Fruit fly (Drosophila melanogaster) Kc167 (cell line): ENCODE measurements around the gene Exo84.

Experiments
- Myc ChIP-seq: fragments of >200 bp; optimal IDR thresholded peaks from 2 replicates; lab custom pipeline; 2017; ENCODE audit warnings: missing external identifiers
- Sin3A ChIP-seq: fragments of >200 bp; optimal IDR thresholded peaks from 2 replicates; lab custom pipeline; 2018; ENCODE audit warnings: missing external identifiers
- h ChIP-seq: fragments of >200 bp; optimal IDR thresholded peaks from 3 replicates; lab custom pipeline; 2018; ENCODE audit warnings: missing external identifiers
- insv ChIP-seq: fragments of >200 bp; optimal IDR thresholded peaks from 3 replicates; lab custom pipeline; 2018; ENCODE audit warnings: missing external identifiers
- psq ChIP-seq: fragments of >200 bp; optimal IDR thresholded peaks from 2 replicates; lab custom pipeline; 2017; ENCODE audit warnings: missing external identifiers
- ttk ChIP-seq: sonication (Bioruptor generic); optimal IDR thresholded peaks from 2 replicates; lab custom pipeline; 2017; ENCODE audit warnings: missing external identifiers

Exo84 gene

dm6 chr3R:26052150-26052908, at the start of gene Exo84, which contains the start of gene Vps2:
Gene Exo84, minus strand, starts transcription at chr3R:26052257.
Gene Vps2, plus strand, starts transcription at chr3R:26052821.
- TF ChIP-seq Myc (lab: Kevin White, UChicago) (no peak), Sin3A (lab: Kevin White, UChicago) (no peak), insv (lab: Kevin White, UChicago) (no peak), h (lab: Kevin White, UChicago) (no peak), psq (lab: Kevin White, UChicago) (no peak), ttk (no peak)

DNA sequence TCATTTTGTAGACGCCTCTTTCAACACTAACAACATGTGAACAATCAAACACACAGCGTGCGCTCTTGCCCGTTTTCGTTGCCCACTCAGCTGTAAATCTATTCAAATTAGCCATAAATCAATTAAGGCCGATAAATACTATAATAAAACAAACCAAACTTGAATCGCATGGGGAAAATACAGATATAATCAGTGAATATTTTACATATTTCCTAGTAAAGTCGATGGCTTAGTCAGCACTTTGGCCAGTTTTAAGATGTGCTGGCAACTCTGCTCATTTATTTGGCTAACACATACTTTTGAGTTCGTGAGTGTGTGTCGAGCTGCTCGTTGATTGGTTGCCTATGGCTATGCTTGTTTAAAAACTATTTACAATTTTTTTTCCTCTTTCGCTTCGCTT, 47.2 kb upstream of the Exo84 start:
- TF ChIP-seq Sin3A (lab: Kevin White, UChicago) (no peak), Myc (lab: Kevin White, UChicago) (no peak), h (lab: Kevin White, UChicago) (no peak)

DNA sequence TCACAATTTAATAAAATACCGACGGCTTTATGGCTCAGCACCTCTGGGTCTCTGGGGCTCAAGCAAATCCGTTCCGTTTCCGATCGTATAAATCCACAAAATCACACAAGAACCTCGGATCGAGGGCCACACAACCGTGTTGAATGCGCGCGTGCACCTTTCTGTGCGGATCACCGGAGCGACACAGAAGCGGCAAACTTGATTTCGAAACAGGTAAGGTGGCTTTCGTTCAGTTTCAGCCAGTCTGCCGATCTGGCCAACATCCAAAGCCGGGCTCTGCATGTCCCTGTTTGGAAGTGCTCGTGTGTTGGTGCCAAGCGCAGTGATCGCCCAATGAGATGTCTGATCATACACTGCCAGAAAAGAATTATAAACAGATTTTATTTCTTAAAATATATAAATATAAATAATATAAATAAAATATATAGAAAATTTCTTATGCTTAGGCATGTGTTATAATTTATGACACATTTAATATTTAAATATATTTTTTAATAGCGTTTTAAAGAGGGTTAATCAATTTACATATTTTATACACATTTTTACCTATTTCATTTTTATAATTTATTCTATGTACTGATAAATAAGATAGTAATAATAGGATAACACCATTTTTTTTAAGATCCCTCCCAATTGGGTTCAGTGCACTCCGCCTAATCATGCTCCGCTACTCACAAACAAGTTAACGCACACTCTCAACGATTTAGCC, 46.6 kb upstream of the Exo84 start, which contains the start of gene dysf:
TSS of gene dysf (minus strand) at position 210 of the 709 bp plus-strand sequence.
- TF ChIP-seq ttk (no peak), h (lab: Kevin White, UChicago) (no peak), Myc (lab: Kevin White, UChicago) (no peak), psq (lab: Kevin White, UChicago) (no peak)

DNA sequence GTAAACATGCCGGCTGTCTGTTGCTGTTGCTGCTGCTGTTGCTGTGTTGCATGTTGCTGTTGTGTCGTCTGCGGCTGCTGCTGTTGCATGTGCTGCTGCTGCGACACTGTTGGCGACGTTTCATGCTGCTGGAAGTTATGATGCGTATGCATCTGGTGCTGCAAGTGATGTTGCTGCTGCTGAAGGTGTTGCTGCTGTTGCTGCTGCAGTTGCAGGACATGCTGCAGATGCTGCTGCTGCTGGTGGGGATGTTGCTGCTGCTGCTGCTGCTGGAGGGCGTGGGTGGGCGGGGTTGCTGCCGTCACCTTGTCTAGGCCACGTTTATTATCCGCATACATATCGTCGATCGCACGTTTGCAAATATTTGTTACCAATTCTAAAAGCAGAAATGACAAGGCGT, 44.1 kb upstream of the Exo84 start:
- TF ChIP-seq insv (lab: Kevin White, UChicago): no peak
- TF ChIP-seq psq (lab: Kevin White, UChicago): no peak
- no peak for TF ChIP-seq h (lab: Kevin White, UChicago)
- no peak for TF ChIP-seq Sin3A (lab: Kevin White, UChicago)
- no peak for TF ChIP-seq ttk
- TF ChIP-seq Myc (lab: Kevin White, UChicago): no peak

dm6 chr3R:26095551-26095950, 43.5 kb upstream of the Exo84 start:
- TF ChIP-seq Sin3A (lab: Kevin White, UChicago) (no peak), ttk (no peak), h (lab: Kevin White, UChicago) (no peak), insv (lab: Kevin White, UChicago) (no peak), Myc (lab: Kevin White, UChicago) (no peak), psq (lab: Kevin White, UChicago) (no peak)

dm6 chr3R:26081380-26081991, 29.4 kb upstream of the Exo84 start:
- TF ChIP-seq ttk: no peak
- TF ChIP-seq h (lab: Kevin White, UChicago): no peak
- no peak for TF ChIP-seq Sin3A (lab: Kevin White, UChicago)
- no peak for TF ChIP-seq Myc (lab: Kevin White, UChicago)
- no peak for TF ChIP-seq psq (lab: Kevin White, UChicago)
- no peak for TF ChIP-seq insv (lab: Kevin White, UChicago)

DNA sequence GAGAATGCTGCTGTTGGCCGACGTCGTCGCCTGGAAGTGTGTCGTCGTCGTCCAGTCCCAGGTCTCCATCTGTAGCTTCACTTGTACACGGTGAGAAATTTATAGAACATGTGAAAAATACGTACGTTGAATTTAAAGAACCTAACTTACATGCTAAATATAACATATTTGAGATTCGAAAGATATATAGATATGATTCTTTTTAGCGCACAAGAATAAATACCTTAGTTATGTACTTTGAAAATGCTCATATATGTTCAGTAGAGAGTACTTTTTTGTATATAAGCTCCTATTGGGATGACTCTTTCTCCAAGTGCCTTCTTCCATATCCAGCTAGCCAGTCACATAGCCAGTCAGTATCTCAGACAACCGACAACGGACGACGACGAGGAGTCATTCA, 23.2 kb upstream of the Exo84 start:
- TF ChIP-seq Myc (lab: Kevin White, UChicago) (no peak), h (lab: Kevin White, UChicago) (no peak), psq (lab: Kevin White, UChicago) (no peak), Sin3A (lab: Kevin White, UChicago) (no peak), insv (lab: Kevin White, UChicago) (no peak), ttk (no peak)

DNA sequence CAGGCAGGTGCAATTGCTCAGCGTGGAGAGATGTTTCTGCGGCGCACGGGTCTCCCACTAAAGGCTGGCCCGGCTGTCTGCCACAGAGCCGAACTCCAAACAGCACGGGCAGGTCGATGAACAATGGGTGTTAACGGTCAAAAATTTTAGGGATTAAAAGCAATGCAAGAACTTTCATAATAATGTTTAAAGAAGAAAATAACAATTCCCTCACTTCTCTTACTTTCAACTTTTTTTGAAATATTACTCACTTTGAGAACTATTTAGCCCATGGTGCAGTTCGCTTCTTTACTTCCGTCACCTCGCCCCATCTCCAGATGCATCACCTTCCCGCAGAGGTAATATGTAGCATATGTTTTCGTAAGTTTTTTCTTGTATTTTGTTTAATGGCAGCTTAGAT, 20.4 kb upstream of the Exo84 start:
- no peak for TF ChIP-seq h (lab: Kevin White, UChicago)
- TF ChIP-seq insv (lab: Kevin White, UChicago): no peak
- no peak for TF ChIP-seq psq (lab: Kevin White, UChicago)
- no peak for TF ChIP-seq Myc (lab: Kevin White, UChicago)
- TF ChIP-seq Sin3A (lab: Kevin White, UChicago): no peak
- no peak for TF ChIP-seq ttk

DNA sequence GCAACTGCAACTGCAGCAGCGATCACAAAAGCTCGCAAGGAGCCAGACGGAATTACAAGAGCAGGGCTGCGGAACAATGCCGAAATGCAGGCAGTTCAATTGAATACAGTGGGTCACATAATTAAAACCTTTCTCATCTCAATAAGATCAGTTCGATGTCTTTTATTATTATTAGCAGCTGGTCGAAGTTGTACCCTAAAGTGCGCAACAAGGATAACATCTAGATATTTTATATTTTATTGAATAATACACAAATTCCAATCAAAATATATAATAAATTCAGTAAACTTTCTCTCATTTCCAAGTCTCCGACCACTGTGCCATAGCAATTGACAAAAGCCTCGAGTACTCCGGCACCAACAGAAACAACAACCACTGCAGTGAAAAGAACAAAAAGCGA, 16.1 kb upstream of the Exo84 start:
- TF ChIP-seq h (lab: Kevin White, UChicago) (no peak), ttk (no peak), psq (lab: Kevin White, UChicago) (no peak), insv (lab: Kevin White, UChicago) (no peak), Myc (lab: Kevin White, UChicago) (no peak), Sin3A (lab: Kevin White, UChicago) (no peak)

DNA sequence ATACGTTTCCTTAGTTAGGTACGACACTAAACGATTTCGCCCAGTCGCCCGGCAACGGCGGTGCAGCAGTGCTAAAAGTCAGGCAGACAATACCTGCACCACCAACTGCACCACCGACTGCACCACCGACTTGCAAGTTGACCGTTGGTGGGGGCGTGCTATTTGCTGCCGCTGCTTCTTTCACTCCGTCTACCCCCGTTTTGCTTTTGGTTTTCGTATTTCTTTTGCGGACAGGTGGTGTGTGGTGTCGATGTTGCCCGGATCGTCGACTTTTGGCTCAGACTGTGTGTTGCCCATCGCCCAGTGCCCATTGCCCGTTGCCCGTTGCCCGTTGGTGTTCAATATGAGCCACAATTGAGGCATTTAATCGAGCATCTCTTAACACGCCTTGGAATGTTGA, 12.7 kb upstream of the Exo84 start:
- TF ChIP-seq insv (lab: Kevin White, UChicago) (no peak), h (lab: Kevin White, UChicago) (no peak)

DNA sequence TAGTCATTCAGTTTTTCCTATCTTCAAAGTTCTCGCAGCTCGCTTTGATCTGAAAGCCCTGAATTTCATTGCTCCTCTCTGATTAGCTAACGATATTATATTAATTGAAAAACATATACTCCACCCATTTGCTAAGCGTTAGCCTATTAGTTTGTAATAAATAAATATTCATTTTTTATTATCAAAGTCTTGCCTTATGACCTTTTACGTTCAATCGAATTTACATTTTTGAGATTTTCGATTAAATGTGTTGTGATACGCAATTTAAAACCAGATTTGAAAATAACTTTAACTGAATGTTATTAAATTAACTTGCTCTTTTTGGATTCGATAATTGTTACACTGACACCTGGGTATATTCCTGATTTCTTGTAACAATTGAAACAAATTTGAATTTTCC, 10.9 kb upstream of the Exo84 start, which contains the start of gene CG14551:
TSS of gene CG14551 (minus strand) at position 101 of the 400 bp plus-strand sequence.
- no peak for TF ChIP-seq h (lab: Kevin White, UChicago)
- no peak for TF ChIP-seq Myc (lab: Kevin White, UChicago)
- TF ChIP-seq ttk: no peak
- no peak for TF ChIP-seq insv (lab: Kevin White, UChicago)
- TF ChIP-seq Sin3A (lab: Kevin White, UChicago): no peak
- TF ChIP-seq psq (lab: Kevin White, UChicago): no peak
